Fruit fly (Drosophila melanogaster): ENCODE measurements around the gene CG7394.

dm6 chr3L:11536132-11536531, 25.7 kb upstream of the CG7394 start:
- TF ChIP-seq Pif1A (GFP tag; optimal IDR thresholded peaks at IDR 0.05) (no peak), Snoo (tag; optimal IDR thresholded peaks at IDR 0.05) (no peak), Pif1B (GFP tag; optimal IDR thresholded peaks at IDR 0.05) (no peak), EcR (GFP tag; optimal IDR thresholded peaks at IDR 0.05) (no peak), D1 (tag; optimal IDR thresholded peaks at IDR 0.05) (no peak), CG9948 (tag; optimal IDR thresholded peaks at IDR 0.05) (no peak), CG32121 (GFP tag; IDR thresholded peaks at IDR 0.05) (0 out of 2 replicates have a peak, but pooled peaks have one; percentile 7), CG4496 (GFP tag; IDR thresholded peaks at IDR 0.05) (peak; percentile 75; the same call in 2 of the 3 replicates), CG15710 (tag; optimal IDR thresholded peaks at IDR 0.05) (no peak), CG12605 (GFP tag; IDR thresholded peaks at IDR 0.05) (0 out of 2 replicates have a peak, but pooled peaks have one; percentile 18), CG10348 (GFP tag; IDR thresholded peaks at IDR 0.05) (no peak), Ets98B (GFP tag; IDR thresholded peaks at IDR 0.05) (peak; percentile 56; the same call in 1 of the 2 replicates), CG14655 (GFP tag; optimal IDR thresholded peaks at IDR 0.05) (peak; percentile 23), CG8159 (tag; optimal IDR thresholded peaks at IDR 0.05) (peak; percentile 10)
